Fruit fly (Drosophila melanogaster) Kc167 (cell line): ENCODE data around the gene klu.

Experiments used
- Myc ChIP-seq: fragments of >200 bp; optimal IDR thresholded peaks from 2 replicates; lab custom pipeline; 2017; ENCODE audit warnings: missing external identifiers
- Sin3A ChIP-seq: fragments of >200 bp; optimal IDR thresholded peaks from 2 replicates; lab custom pipeline; 2018; ENCODE audit warnings: missing external identifiers
- h ChIP-seq: fragments of >200 bp; optimal IDR thresholded peaks from 3 replicates; lab custom pipeline; 2018; ENCODE audit warnings: missing external identifiers
- insv ChIP-seq: fragments of >200 bp; optimal IDR thresholded peaks from 3 replicates; lab custom pipeline; 2018; ENCODE audit warnings: missing external identifiers
- psq ChIP-seq: fragments of >200 bp; optimal IDR thresholded peaks from 2 replicates; lab custom pipeline; 2017; ENCODE audit warnings: missing external identifiers
- ttk ChIP-seq: sonication (Bioruptor generic); optimal IDR thresholded peaks from 2 replicates; lab custom pipeline; 2017; ENCODE audit warnings: missing external identifiers

The klu gene

DNA sequence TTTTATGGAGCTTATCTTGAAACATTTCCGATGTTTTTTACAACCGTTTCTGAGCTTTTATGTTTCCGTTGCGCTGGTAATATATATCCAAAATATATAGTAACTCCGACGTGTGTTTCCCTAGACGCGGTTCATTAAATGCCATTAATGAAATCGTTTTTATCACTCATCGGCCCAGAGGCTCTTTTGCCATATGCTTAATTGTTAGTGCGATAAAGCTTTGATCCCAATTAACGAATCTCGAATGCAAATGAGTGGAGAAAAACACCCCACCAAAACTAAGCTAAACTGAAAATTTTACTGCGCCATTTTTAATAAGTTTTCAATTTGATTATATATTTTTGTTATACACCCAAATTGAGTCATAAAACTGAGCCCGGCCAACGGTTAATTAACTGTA is 51.1 kb downstream of the klu start:
- TF ChIP-seq ttk (lab: Kevin White, UChicago) (no peak), Sin3A (no peak), Myc (no peak), insv (no peak), h (no peak), psq (no peak)

dm6 chr3L:10956558-10956957 is 52.4 kb downstream of the klu start:
- TF ChIP-seq h (no peak), Sin3A (no peak), psq (no peak), ttk (lab: Kevin White, UChicago) (no peak), insv (no peak), Myc (no peak)

DNA sequence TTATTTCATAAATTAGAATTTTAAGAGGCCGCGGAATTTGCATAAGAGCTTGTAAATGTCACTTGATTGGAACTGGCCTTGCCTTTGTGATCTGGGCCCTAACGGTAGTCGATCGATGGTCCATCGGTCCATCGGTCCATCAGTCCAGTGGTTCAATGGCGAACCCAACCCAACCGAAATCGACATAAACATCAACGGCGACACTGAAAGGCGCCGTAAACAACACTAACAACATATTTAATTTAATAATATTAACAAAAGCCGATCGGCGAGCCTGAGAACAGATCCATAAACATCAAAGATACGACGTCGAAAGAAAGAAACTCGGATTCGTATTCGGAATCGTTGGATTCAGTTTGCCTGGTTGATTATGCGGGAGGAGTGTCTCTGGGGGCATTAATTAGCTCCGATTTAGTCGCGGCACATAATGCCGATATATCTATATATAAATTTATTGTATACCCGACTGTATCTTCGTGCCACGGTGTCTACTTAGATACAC is 55.3 kb downstream of the klu start:
- no peak for TF ChIP-seq ttk (lab: Kevin White, UChicago)
- TF ChIP-seq insv: no peak
- no peak for TF ChIP-seq psq
- TF ChIP-seq h: no peak
- no peak for TF ChIP-seq Myc
- TF ChIP-seq Sin3A: no peak

dm6 chr3L:10952106-10952653 is 56.8 kb downstream of the klu start:
- no peak for TF ChIP-seq Sin3A

DNA sequence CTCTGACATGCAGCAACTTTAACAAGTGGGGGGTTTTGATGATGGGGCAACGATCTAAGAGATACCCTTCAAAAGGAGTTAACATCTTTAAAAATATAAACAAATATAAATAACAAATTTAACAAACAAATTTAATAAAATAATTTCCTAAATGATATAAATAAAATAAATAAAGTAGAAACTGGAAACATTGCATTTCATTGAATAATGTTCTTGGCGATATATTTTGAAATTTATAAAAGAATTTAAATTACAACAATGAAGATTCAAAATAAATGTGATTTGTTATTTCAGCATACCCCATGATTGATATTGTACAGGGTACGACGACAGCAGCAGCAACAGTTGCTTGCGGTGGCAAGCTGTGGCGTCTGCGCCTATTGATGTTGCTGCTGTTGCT is 57.9 kb downstream of the klu start:
- no peak for TF ChIP-seq Myc
- TF ChIP-seq Sin3A: no peak
- no peak for TF ChIP-seq h
- no peak for TF ChIP-seq insv
- TF ChIP-seq psq: no peak
- no peak for TF ChIP-seq ttk (lab: Kevin White, UChicago)

dm6 chr3L:10949685-10950286 is 59.2 kb downstream of the klu start:
- no peak for TF ChIP-seq Myc
- TF ChIP-seq h: no peak
- TF ChIP-seq insv: no peak
- no peak for TF ChIP-seq Sin3A
- TF ChIP-seq psq: no peak
- TF ChIP-seq ttk (lab: Kevin White, UChicago): no peak

DNA sequence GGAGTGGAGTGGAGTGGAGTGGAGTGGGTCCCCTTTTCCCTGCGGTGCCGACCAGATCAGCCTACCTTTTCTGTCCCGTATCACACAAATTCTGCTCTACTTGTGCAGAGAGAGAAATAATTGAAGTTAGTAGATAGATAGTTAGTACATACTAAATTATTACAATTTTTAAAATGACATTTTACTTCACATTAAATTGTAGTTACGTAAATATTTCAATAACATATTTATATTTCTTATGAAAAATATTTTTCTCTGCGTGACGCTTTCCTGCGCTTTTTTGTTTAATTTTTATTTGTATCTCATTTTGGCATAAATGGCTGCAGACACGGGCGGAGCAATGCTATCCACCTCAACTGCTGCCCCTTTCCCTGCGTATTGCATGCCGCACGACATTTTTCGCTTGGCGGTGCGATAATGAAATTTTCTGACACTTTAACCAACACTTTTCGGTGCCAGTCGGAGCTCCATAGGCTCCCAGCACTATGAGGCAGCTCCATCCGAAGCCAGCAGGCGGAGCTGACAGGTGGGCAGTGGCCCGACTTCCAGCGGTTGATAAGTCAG is 62.2 kb downstream of the klu start:
- TF ChIP-seq Sin3A: no peak
- TF ChIP-seq psq: no peak
- TF ChIP-seq insv: no peak
- TF ChIP-seq ttk (lab: Kevin White, UChicago): no peak
- TF ChIP-seq Myc: no peak
- TF ChIP-seq h: no peak

dm6 chr3L:10942541-10942940 is 66.4 kb downstream of the klu start:
- TF ChIP-seq h: no peak
- TF ChIP-seq ttk (lab: Kevin White, UChicago): no peak
- TF ChIP-seq Myc: no peak

DNA sequence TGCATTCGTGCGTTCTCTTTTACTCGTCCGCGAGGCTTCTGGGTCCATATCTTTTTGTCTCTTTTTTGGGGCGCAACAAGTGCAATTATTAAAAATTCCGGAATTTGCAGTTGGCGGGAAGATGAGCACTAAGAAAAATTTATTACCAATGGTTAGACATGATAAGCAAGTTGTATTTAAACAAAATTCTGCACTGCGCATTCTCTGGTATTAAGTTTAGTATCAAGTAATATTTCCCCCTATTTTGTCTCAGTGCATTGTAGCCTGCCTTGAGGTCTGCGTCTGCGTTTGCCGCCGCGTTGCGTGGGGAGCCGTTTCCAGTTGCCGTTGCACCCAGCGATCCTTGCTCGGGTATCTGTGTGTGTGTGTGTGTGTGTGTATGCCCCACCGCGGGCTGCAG is 68.7 kb downstream of the klu start:
- TF ChIP-seq insv (no peak), h (no peak), Sin3A (no peak), Myc (no peak), psq (no peak), ttk (lab: Kevin White, UChicago) (no peak)

DNA sequence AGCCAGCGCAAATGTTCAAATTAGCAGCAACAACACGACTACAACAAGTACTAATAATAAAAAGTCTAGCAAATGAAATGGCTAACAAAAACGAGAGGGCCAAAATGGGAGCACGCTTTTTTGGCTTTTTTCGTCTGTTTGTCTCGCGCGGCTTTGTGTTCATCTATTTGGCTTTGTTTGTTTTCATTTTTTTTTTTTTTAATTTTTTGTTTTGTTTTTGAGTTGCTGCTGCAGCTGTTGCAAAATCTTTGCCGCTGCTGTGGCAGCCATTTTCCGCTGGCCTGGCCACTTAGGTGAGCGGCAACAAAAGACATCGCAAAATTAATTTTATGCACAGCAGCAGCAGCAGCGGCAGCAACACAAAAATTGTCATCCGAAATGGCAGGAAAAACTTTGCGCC is 70.9 kb downstream of the klu start:
- TF ChIP-seq ttk (lab: Kevin White, UChicago) (no peak), h (no peak), insv (no peak), psq (no peak), Sin3A (no peak), Myc (no peak)

DNA sequence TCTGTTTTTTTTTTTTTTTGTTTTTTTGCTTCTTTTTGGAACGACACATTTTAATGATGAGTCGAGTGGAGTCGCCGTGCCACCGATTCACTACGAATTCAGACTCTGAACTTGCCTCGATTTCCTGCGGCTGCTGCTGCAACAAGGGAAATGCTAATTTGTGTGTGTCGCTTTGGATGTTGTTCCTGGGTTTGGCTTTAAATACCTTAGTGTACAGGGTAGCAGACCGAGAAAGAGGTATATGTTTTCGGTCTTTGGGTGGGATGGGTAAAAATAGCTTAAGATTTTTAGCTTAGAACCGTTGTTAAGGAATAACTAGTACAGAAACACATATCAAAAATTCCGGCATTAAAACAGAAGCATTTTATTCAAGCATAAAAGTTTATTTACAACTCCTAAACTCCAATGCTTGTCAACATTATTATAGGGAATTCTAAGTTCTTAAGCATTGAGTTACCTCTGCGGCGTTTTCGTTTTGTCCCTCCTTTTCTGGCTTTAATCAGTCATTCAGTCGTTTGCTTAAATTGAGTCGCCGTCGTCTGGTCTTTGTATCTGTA is 73.9 kb downstream of the klu start:
- TF ChIP-seq Sin3A (no peak), psq (no peak), Myc (no peak), h (no peak)

- no peak for TF ChIP-seq h
Measured at dm6 chr3L:10931430-10931829, 77.6 kb downstream of the klu start.
